Worm (Caenorhabditis elegans) whole organism, midembryonic: ENCODE measurements around the gene T12A2.3.

Source experiments
- cog-1 ChIP-seq: sonication (generic microtip); optimal IDR thresholded peaks from 2 replicates; lab custom pipeline; 2016; ENCODE audit warnings: missing genetic modification characterization, missing compliant biosample characterization
- flt-1 ChIP-seq: fragments of 200-800 bp; sonication (Bioruptor generic); IDR thresholded peaks from 2 replicates; pipeline ENCODE4 v1.3.6; 2022; ENCODE audit warnings: missing genetic modification characterization, missing compliant biosample characterization
- klf-2 ChIP-seq: fragments of 200-800 bp; sonication (Bioruptor generic); conservative IDR thresholded peaks from 2 replicates; pipeline ENCODE4 v1.3.6; 2022; ENCODE audit warnings: missing genetic modification reagents, missing genetic modification characterization, missing compliant biosample characterization
- med-1 ChIP-seq: sonication (generic microtip); optimal IDR thresholded peaks from 2 replicates; lab custom pipeline; 2017; ENCODE audit warnings: missing genetic modification characterization, mild to moderate bottlenecking, missing compliant biosample characterization, antibody characterized with exemption, missing genetic modification reagents; ENCODE audit not compliant: insufficient read depth
- ref-1 ChIP-seq: fragments of 200-800 bp; sonication (Bioruptor generic); conservative IDR thresholded peaks from 2 replicates; pipeline ENCODE4 v1.3.6; 2022; ENCODE audit warnings: missing genetic modification reagents, missing genetic modification characterization, missing compliant biosample characterization
- tab-1 ChIP-seq: fragments of 200-800 bp; sonication (Bioruptor generic); IDR thresholded peaks from 2 replicates; pipeline ENCODE4 v1.3.6; 2022; ENCODE audit warnings: missing genetic modification characterization, missing compliant biosample characterization
- ztf-23 ChIP-seq: fragments of 200-800 bp; sonication (Bioruptor generic); IDR thresholded peaks from 2 replicates; pipeline ENCODE4 v1.3.6; 2022; ENCODE audit warnings: missing genetic modification reagents, missing genetic modification characterization, missing compliant biosample characterization
- ztf-29 ChIP-seq: fragments of 200-800 bp; sonication (Bioruptor generic); IDR thresholded peaks from 2 replicates; pipeline ENCODE4 v1.3.6; 2022; ENCODE audit warnings: missing genetic modification reagents, missing genetic modification characterization, missing compliant biosample characterization

DNA sequence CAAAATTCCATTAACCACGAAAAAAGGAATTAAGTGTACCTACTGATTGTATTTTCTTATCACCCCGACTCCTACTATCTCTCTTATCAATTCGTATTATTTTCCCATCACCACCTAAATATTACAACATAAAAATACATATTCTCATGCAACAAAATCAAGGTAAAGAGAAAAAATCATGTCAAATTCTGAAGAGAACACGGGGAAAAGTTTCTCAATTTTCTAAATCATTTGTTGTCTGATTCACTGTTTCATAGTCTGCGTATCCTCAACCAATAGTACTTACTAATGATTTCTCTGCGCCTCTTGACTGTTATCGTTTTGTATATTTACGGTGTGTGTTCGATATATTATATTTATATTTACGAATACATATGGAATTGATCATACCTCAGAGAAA lies 8.7 kb upstream of the T12A2.3 start:
- TF ChIP-seq cog-1 (tag; lab: Kevin White, UChicago): no peak
- TF ChIP-seq med-1 (GFP tag; lab: Kevin White, UChicago): no peak
- TF ChIP-seq flt-1 (GFP tag; lab: Robert Waterston, UW): no peak
- TF ChIP-seq ztf-23: no peak
- TF ChIP-seq klf-2 (GFP tag; lab: Robert Waterston, UW): no peak
- no peak for TF ChIP-seq ztf-29 (GFP tag; lab: Robert Waterston, UW)
- TF ChIP-seq ref-1: no peak
- TF ChIP-seq tab-1: no peak
